Worm (Caenorhabditis elegans) whole organism, L2 larva: ENCODE measurements around the gene C04E6.7.
A peak's percentile ranks its signal among the peaks of the same experiment; 100 is the strongest.

ENCODE experiments used
- C34F6.9 ChIP-seq: fragments of 150-350 bp; optimal IDR thresholded peaks from 2 replicates; lab custom pipeline; 2014; ENCODE audit warnings: missing biosample characterization, missing genetic modification characterization
- F13H6.1 ChIP-seq: sonication (generic microtip); optimal IDR thresholded peaks from 2 replicates; lab custom pipeline; 2016; ENCODE audit warnings: missing genetic modification characterization, missing compliant biosample characterization
- Y55F3AM.14 ChIP-seq: fragments of 200-800 bp; sonication (Bioruptor generic); optimal IDR thresholded peaks from 2 replicates; lab custom pipeline; 2018; ENCODE audit warnings: mild to moderate bottlenecking, missing genetic modification characterization, missing compliant biosample characterization
- ZK546.5 ChIP-seq: sonication (generic microtip); optimal IDR thresholded peaks from 2 replicates; lab custom pipeline; 2017; ENCODE audit warnings: missing biosample characterization, missing genetic modification characterization
- alr-1 ChIP-seq: fragments of 150-350 bp; optimal IDR thresholded peaks from 2 replicates; lab custom pipeline; 2014; ENCODE audit warnings: missing biosample characterization, missing genetic modification characterization
- aly-2 ChIP-seq: fragments of 150-350 bp; optimal IDR thresholded peaks from 2 replicates; lab custom pipeline; 2014; ENCODE audit warnings: missing biosample characterization, missing genetic modification characterization
- ama-1 ChIP-seq: fragments of 150-350 bp; optimal IDR thresholded peaks from 2 replicates; lab custom pipeline; 2018; ENCODE audit warnings: inconsistent platforms
- blmp-1 ChIP-seq: sonication (generic microtip); optimal IDR thresholded peaks from 2 replicates; lab custom pipeline; 2017; ENCODE audit warnings: missing genetic modification characterization, mild to moderate bottlenecking, missing compliant biosample characterization, antibody characterized with exemption, moderate library complexity; ENCODE audit not compliant: insufficient read depth
- ceh-16 ChIP-seq: fragments of 150-350 bp; optimal IDR thresholded peaks from 2 replicates; lab custom pipeline; 2014; ENCODE audit warnings: missing biosample characterization, missing genetic modification characterization
- ceh-82 ChIP-seq: fragments of 150-350 bp; optimal IDR thresholded peaks from 2 replicates; lab custom pipeline; 2014; ENCODE audit warnings: missing biosample characterization, missing genetic modification characterization
- crh-2 ChIP-seq: sonication (generic microtip); optimal IDR thresholded peaks from 2 replicates; lab custom pipeline; 2017; ENCODE audit warnings: missing biosample characterization, missing genetic modification characterization
- dmd-4 ChIP-seq: sonication (generic microtip); optimal IDR thresholded peaks from 2 replicates; lab custom pipeline; 2017; ENCODE audit warnings: missing biosample characterization, missing genetic modification characterization
- egl-27 ChIP-seq: sonication (generic microtip); optimal IDR thresholded peaks from 3 replicates; lab custom pipeline; 2017; ENCODE audit warnings: missing biosample characterization, missing genetic modification reagents, missing genetic modification characterization
- elt-1 ChIP-seq: fragments of 150-350 bp; optimal IDR thresholded peaks from 2 replicates; lab custom pipeline; 2014; ENCODE audit warnings: missing biosample characterization, missing genetic modification characterization
- elt-3 ChIP-seq: sonication (generic microtip); optimal IDR thresholded peaks from 2 replicates; lab custom pipeline; 2017; ENCODE audit warnings: missing biosample characterization, missing genetic modification characterization
- fos-1 ChIP-seq: fragments of 150-350 bp; optimal IDR thresholded peaks from 2 replicates; lab custom pipeline; 2014; ENCODE audit warnings: missing biosample characterization, missing genetic modification characterization
- gmeb-1 ChIP-seq: fragments of 150-350 bp; optimal IDR thresholded peaks from 2 replicates; lab custom pipeline; 2014; ENCODE audit warnings: missing biosample characterization, missing genetic modification characterization
- lin-11 ChIP-seq: fragments of 150-350 bp; sonication (generic microtip); optimal IDR thresholded peaks from 2 replicates; lab custom pipeline; 2014; ENCODE audit warnings: missing biosample characterization, missing genetic modification characterization, inconsistent platforms, mixed read lengths
- lsy-2 ChIP-seq, 2 experiments: fragments of 150-350 bp in 1 of 2; sonication (generic microtip) in 1 of 2; optimal IDR thresholded peaks; 2 replicates each; lab custom pipeline; 2014 to 2017; ENCODE audit warnings: missing biosample characterization in 2 of 2, missing genetic modification characterization in 2 of 2
- mab-5 ChIP-seq: fragments of 150-350 bp; optimal IDR thresholded peaks from 2 replicates; lab custom pipeline; 2014; ENCODE audit warnings: missing biosample characterization, missing genetic modification characterization
- mbf-1 ChIP-seq: sonication (generic microtip); optimal IDR thresholded peaks from 2 replicates; lab custom pipeline; 2017; ENCODE audit warnings: missing biosample characterization, missing genetic modification characterization
- mdl-1 ChIP-seq, 2 experiments: fragments of 150-350 bp in 1 of 2; sonication (generic microtip) in 1 of 2; optimal IDR thresholded peaks; 2 replicates each; lab custom pipeline; 2017; ENCODE audit warnings: missing biosample characterization in 2 of 2, missing genetic modification characterization in 2 of 2
- nhr-10 ChIP-seq: sonication (generic microtip); optimal IDR thresholded peaks from 2 replicates; lab custom pipeline; 2017; ENCODE audit warnings: missing biosample characterization, missing genetic modification characterization
- nhr-11 ChIP-seq: fragments of 150-350 bp; optimal IDR thresholded peaks from 2 replicates; lab custom pipeline; 2014; ENCODE audit warnings: missing biosample characterization, missing genetic modification characterization
- nhr-12 ChIP-seq: fragments of 150-350 bp; optimal IDR thresholded peaks from 2 replicates; lab custom pipeline; 2014; ENCODE audit warnings: missing biosample characterization, missing genetic modification characterization
- nhr-129 ChIP-seq: fragments of 150-350 bp; optimal IDR thresholded peaks from 2 replicates; lab custom pipeline; 2014; ENCODE audit warnings: missing biosample characterization, missing genetic modification characterization
- nhr-21 ChIP-seq: fragments of 150-350 bp; optimal IDR thresholded peaks from 2 replicates; lab custom pipeline; 2014; ENCODE audit warnings: missing biosample characterization, missing genetic modification characterization
- nhr-23 ChIP-seq: fragments of 150-350 bp; optimal IDR thresholded peaks from 2 replicates; lab custom pipeline; 2014; ENCODE audit warnings: missing biosample characterization, missing genetic modification reagents, missing genetic modification characterization
- nhr-237 ChIP-seq: fragments of 150-350 bp; optimal IDR thresholded peaks from 2 replicates; lab custom pipeline; 2014; ENCODE audit warnings: missing biosample characterization, missing genetic modification characterization
- nhr-25 ChIP-seq: fragments of 150-350 bp; sonication (generic microtip); optimal IDR thresholded peaks from 3 replicates; lab custom pipeline; 2014; ENCODE audit warnings: missing biosample characterization, missing genetic modification characterization
- nhr-6 ChIP-seq: fragments of 150-350 bp; optimal IDR thresholded peaks from 2 replicates; lab custom pipeline; 2014; ENCODE audit warnings: missing biosample characterization, missing genetic modification characterization
- nhr-77 ChIP-seq: fragments of 150-350 bp; optimal IDR thresholded peaks from 2 replicates; lab custom pipeline; 2014; ENCODE audit warnings: missing biosample characterization, missing genetic modification characterization
- peb-1 ChIP-seq: fragments of 150-350 bp; optimal IDR thresholded peaks from 2 replicates; lab custom pipeline; 2014; ENCODE audit warnings: missing biosample characterization, missing genetic modification characterization
- sem-4 ChIP-seq: fragments of 150-350 bp; optimal IDR thresholded peaks from 2 replicates; lab custom pipeline; 2014; ENCODE audit warnings: missing biosample characterization, missing genetic modification reagents, missing genetic modification characterization
- skn-1 ChIP-seq: sonication (generic microtip); optimal IDR thresholded peaks from 2 replicates; lab custom pipeline; 2017; ENCODE audit warnings: missing biosample characterization, missing genetic modification characterization
- sma-3 ChIP-seq: sonication (generic microtip); optimal IDR thresholded peaks from 2 replicates; lab custom pipeline; 2016; ENCODE audit warnings: missing genetic modification reagents, missing genetic modification characterization, missing compliant biosample characterization
- sma-9 ChIP-seq, 2 experiments: fragments of 150-350 bp in 1 of 2; sonication (generic microtip) in 1 of 2; optimal IDR thresholded peaks; 2 replicates each; lab custom pipeline; 2014 to 2016; ENCODE audit warnings: missing genetic modification characterization in 2 of 2, mild to moderate bottlenecking in 1 of 2, missing biosample characterization in 1 of 2, missing compliant biosample characterization in 1 of 2, missing genetic modification reagents in 1 of 2, moderate library complexity in 1 of 2
- snpc-4 ChIP-seq: fragments of 150-350 bp; optimal IDR thresholded peaks from 2 replicates; lab custom pipeline; 2014; ENCODE audit warnings: missing biosample characterization, missing genetic modification characterization
- unc-39 ChIP-seq: fragments of 150-350 bp; optimal IDR thresholded peaks from 2 replicates; lab custom pipeline; 2014; ENCODE audit warnings: missing biosample characterization, missing genetic modification characterization
- unc-62 ChIP-seq: fragments of 150-350 bp; optimal IDR thresholded peaks from 2 replicates; lab custom pipeline; 2014; ENCODE audit warnings: missing biosample characterization, missing genetic modification reagents, missing genetic modification characterization
- zag-1 ChIP-seq: fragments of 150-350 bp; optimal IDR thresholded peaks from 2 replicates; lab custom pipeline; 2014; ENCODE audit warnings: missing biosample characterization, missing genetic modification characterization
- ztf-1 ChIP-seq: fragments of 200-800 bp; sonication (Bioruptor generic); conservative IDR thresholded peaks from 2 replicates; pipeline ENCODE4 v1.3.6; 2022; ENCODE audit warnings: missing genetic modification characterization, missing compliant biosample characterization
- ztf-11 ChIP-seq: sonication (generic microtip); optimal IDR thresholded peaks from 2 replicates; lab custom pipeline; 2017; ENCODE audit warnings: missing biosample characterization, missing genetic modification characterization
- ztf-4 ChIP-seq: fragments of 150-350 bp; optimal IDR thresholded peaks from 2 replicates; lab custom pipeline; 2014; ENCODE audit warnings: missing biosample characterization, missing genetic modification characterization

The C04E6.7 gene

DNA sequence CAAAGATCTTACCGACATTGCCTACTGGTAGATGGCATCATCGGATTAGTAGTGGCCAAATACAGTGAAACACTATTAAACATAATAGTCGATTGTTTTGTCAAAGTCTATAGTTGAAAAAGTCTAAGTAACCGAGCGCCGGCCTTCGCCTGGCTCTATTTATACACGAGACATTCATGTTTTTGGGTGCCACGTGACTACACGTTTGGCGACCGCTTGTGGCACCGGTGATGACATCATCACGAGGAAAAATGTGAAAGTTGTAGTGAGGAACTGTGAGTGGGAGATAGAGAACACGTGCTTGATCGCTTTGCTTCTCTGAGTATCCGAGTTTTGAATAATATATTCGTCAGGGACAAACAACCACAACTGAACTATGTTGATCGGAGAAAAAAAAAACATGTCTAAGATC lies 48.8 kb upstream of the C04E6.7 start:
- TF ChIP-seq nhr-21 (tag; lab: Kevin White, UChicago) (peak; percentile 69), nhr-10 (tag; lab: Kevin White, UChicago) (no peak), skn-1 (no peak), ZK546.5 (tag; lab: Kevin White, UChicago) (no peak), peb-1 (tag; lab: Kevin White, UChicago) (no peak), lin-11 (tag; lab: Kevin White, UChicago) (peak; percentile 60), Y55F3AM.14 (GFP tag; lab: Kevin White, UChicago) (peak; percentile 68), snpc-4 (no peak), lsy-2 (tag; optimal IDR thresholded peaks at IDR 0.05; lab: Kevin White, UChicago) (peak in 1 of 2 experiments; percentile 73), ztf-1 (GFP tag; lab: Robert Waterston, UW) (no peak), ama-1 (lab: Kevin White, UChicago) (peak; percentile 90), unc-62 (GFP tag; lab: Kevin White, UChicago) (no peak), nhr-237 (tag; lab: Kevin White, UChicago) (no peak), blmp-1 (tag; lab: Kevin White, UChicago) (peak; percentile 95), ceh-16 (tag; lab: Kevin White, UChicago) (peak; percentile 62), ztf-4 (tag; lab: Kevin White, UChicago) (peak; percentile 79), sma-9 (GFP tag; optimal IDR thresholded peaks at IDR 0.05; lab: Kevin White, UChicago) (peak; percentile 96), sma-9 (tag; optimal IDR thresholded peaks at IDR 0.05; lab: Kevin White, UChicago) (no peak), nhr-23 (no peak), nhr-129 (peak; percentile 89), nhr-6 (tag; lab: Kevin White, UChicago) (peak; percentile 35), mdl-1 (tag; optimal IDR thresholded peaks at IDR 0.05; lab: Kevin White, UChicago) (peak; percentile 61 to 68), mab-5 (no peak), dmd-4 (no peak), sem-4 (peak; percentile 78), mbf-1 (tag; lab: Kevin White, UChicago) (no peak), C34F6.9 (tag; lab: Kevin White, UChicago) (peak; percentile 87), sma-3 (GFP tag; lab: Kevin White, UChicago) (peak; percentile 84), crh-2 (tag; lab: Kevin White, UChicago) (peak; percentile 77), F13H6.1 (tag; lab: Kevin White, UChicago) (peak; percentile 89), gmeb-1 (tag; lab: Kevin White, UChicago) (peak; percentile 66), alr-1 (tag; lab: Kevin White, UChicago) (no peak), nhr-25 (tag; lab: Kevin White, UChicago) (peak; percentile 96), egl-27 (tag; lab: Kevin White, UChicago) (peak; percentile 37), elt-3 (tag; lab: Kevin White, UChicago) (no peak), fos-1 (tag; lab: Kevin White, UChicago) (peak; percentile 30)

DNA sequence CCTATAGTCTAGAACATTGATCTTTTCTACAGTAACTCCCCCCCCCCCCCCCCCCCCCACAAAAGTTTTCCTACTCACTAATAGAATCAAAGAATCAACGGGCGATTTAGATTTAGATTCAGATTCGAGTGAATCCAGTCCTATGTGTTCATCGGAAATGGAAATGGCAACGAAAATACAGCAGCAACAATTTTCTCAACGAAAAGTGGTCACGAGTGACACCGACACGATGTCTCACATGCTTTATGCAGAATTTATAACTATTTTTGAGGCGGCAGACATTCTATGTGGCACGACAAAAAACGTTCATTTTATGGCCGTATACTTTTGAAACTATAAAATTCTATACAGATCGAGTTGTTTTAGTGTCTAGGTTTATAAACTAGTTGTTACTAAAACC lies 48.0 kb upstream of the C04E6.7 start:
- TF ChIP-seq unc-39 (tag; lab: Kevin White, UChicago) (no peak), nhr-25 (tag; lab: Kevin White, UChicago) (peak; percentile 24)

DNA sequence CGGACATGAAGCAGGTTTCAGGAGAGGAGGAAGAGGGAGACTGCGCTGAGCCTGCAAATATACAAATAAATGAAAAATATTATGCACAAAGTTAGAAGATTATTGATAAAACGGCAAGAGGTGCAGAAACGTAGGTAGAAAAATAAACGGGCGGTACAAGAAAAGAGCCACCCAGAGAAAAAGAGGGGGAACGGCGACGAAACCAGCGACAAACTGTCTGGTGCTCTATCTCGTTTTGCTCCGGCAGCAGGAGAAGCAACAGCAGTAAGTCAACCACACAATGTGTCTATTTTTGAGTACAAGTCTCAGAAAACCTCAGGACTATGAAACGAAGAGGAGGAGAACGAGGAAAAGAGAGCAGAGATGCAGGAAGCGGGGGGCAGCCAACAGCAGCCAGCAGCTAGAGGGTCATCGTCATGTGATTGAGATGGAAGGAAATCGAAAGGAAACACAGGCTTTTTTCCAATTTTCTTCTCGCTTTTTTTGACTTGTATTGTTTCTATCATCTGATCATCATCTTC lies 47.4 kb upstream of the C04E6.7 start, which contains the start of gene F26F12.3:
F26F12.3 (minus strand) TSS at position 51 of the 521 bp plus-strand sequence.
- TF ChIP-seq Y55F3AM.14 (GFP tag; lab: Kevin White, UChicago), result peak; percentile 44
- no peak for TF ChIP-seq nhr-11 (tag; lab: Kevin White, UChicago)
- peak; percentile 11 for TF ChIP-seq zag-1 (tag; lab: Kevin White, UChicago)
- TF ChIP-seq nhr-21 (tag; lab: Kevin White, UChicago), result no peak
- no peak for TF ChIP-seq mbf-1 (tag; lab: Kevin White, UChicago)
- TF ChIP-seq elt-1 (tag; lab: Kevin White, UChicago), result no peak
- TF ChIP-seq fos-1 (tag; lab: Kevin White, UChicago), result peak; percentile 36
- TF ChIP-seq nhr-12 (tag; lab: Kevin White, UChicago), result no peak
- TF ChIP-seq lin-11 (tag; lab: Kevin White, UChicago), result peak; percentile 44
- peak; percentile 79 for TF ChIP-seq sem-4
- TF ChIP-seq snpc-4, result no peak
- peak; percentile 75 for TF ChIP-seq blmp-1 (tag; lab: Kevin White, UChicago)
- no peak for TF ChIP-seq ceh-16 (tag; lab: Kevin White, UChicago)
- TF ChIP-seq lsy-2 (tag; optimal IDR thresholded peaks at IDR 0.05; lab: Kevin White, UChicago), result peak in 1 of 2 experiments; percentile 66
- TF ChIP-seq mab-5, result peak; percentile 41
- peak; percentile 89 for TF ChIP-seq nhr-129
- peak; percentile 11 for TF ChIP-seq egl-27 (tag; lab: Kevin White, UChicago)
- no peak for TF ChIP-seq ZK546.5 (tag; lab: Kevin White, UChicago)
- peak; percentile 88 for TF ChIP-seq sma-3 (GFP tag; lab: Kevin White, UChicago)
- TF ChIP-seq ztf-1 (GFP tag; lab: Robert Waterston, UW), result no peak
- TF ChIP-seq nhr-10 (tag; lab: Kevin White, UChicago), result no peak
- no peak for TF ChIP-seq unc-39 (tag; lab: Kevin White, UChicago)
- TF ChIP-seq F13H6.1 (tag; lab: Kevin White, UChicago), result peak; percentile 71
- no peak for TF ChIP-seq peb-1 (tag; lab: Kevin White, UChicago)
- no peak for TF ChIP-seq ceh-82 (tag; lab: Kevin White, UChicago)
- TF ChIP-seq nhr-23, result no peak
- peak; percentile 11 for TF ChIP-seq nhr-6 (tag; lab: Kevin White, UChicago)
- TF ChIP-seq nhr-237 (tag; lab: Kevin White, UChicago), result no peak
- TF ChIP-seq unc-62 (GFP tag; lab: Kevin White, UChicago), result no peak
- no peak for TF ChIP-seq elt-3 (tag; lab: Kevin White, UChicago)
- TF ChIP-seq nhr-77 (tag; lab: Kevin White, UChicago), result no peak
- TF ChIP-seq sma-9 (GFP tag; optimal IDR thresholded peaks at IDR 0.05; lab: Kevin White, UChicago), result peak; percentile 90
- no peak for TF ChIP-seq sma-9 (tag; optimal IDR thresholded peaks at IDR 0.05; lab: Kevin White, UChicago)
- no peak for TF ChIP-seq ztf-4 (tag; lab: Kevin White, UChicago)
- peak; percentile 80 for TF ChIP-seq C34F6.9 (tag; lab: Kevin White, UChicago)
- TF ChIP-seq ztf-11, result no peak
- TF ChIP-seq aly-2 (tag; lab: Kevin White, UChicago), result no peak
